Worm (Caenorhabditis elegans) whole organism, midembryonic: ENCODE results near the gene F44E2.4.

Experiments
- T22C8.4 ChIP-seq: fragments of 200-800 bp; sonication (Bioruptor generic); IDR thresholded peaks from 2 replicates; pipeline ENCODE4 v1.3.6; 2022; ENCODE audit warnings: missing genetic modification characterization, missing compliant biosample characterization
- flt-1 ChIP-seq: fragments of 200-800 bp; sonication (Bioruptor generic); IDR thresholded peaks from 2 replicates; pipeline ENCODE4 v1.3.6; 2022; ENCODE audit warnings: missing genetic modification characterization, missing compliant biosample characterization
- med-1 ChIP-seq: sonication (generic microtip); optimal IDR thresholded peaks from 2 replicates; lab custom pipeline; 2017; ENCODE audit warnings: missing genetic modification characterization, mild to moderate bottlenecking, missing compliant biosample characterization, antibody characterized with exemption, missing genetic modification reagents; ENCODE audit not compliant: insufficient read depth
- ref-1 ChIP-seq: fragments of 200-800 bp; sonication (Bioruptor generic); conservative IDR thresholded peaks from 2 replicates; pipeline ENCODE4 v1.3.6; 2022; ENCODE audit warnings: missing genetic modification reagents, missing genetic modification characterization, missing compliant biosample characterization

DNA sequence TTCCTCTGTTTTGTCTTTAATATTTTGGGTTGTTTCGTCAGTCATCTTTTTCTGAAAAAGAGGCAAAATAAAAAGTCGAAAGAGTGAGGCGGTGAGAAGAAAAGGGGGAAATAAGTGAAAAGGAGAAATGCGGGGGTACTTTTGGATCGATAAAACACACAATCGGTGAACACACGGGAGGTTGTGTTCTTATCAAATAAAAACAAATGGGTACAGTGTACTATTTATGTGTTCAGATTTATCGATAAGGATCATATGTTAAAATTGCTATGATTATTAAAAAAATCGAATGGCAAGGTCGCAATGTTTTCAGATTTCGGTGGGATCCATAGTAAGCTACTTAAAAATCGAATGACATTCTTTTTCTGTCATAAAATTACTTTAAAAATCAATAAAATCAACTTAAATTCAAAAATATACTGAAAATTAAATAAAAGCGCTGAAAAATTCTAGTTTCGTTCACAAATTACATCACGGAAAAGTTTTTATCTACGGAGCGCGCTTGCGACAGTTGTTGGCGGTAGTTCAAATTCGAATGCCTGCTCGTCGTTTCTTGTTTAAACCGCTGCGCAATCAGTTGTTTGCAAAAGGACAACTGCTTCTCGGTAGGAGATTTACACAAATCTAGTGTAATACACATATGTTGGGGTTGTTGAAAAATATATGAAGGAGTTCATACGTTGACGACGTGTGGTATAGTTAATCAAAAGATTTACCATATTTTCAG is 28.8 kb downstream of the F44E2.4 start, which contains the start of gene prx-19:
- TF ChIP-seq ref-1 (GFP tag; lab: Robert Waterston, UW): no peak
- TF ChIP-seq med-1 (GFP tag; lab: Kevin White, UChicago): no peak
- no peak for TF ChIP-seq flt-1
- no peak for TF ChIP-seq T22C8.4
